Worm (Caenorhabditis elegans) whole organism, L2 larva: ENCODE data around the gene C33H5.1.

Experiments
- C34F6.9 ChIP-seq: fragments of 150-350 bp; optimal IDR thresholded peaks from 2 replicates; lab custom pipeline; 2014; ENCODE audit warnings: missing biosample characterization, missing genetic modification characterization
- F13H6.1 ChIP-seq: sonication (generic microtip); optimal IDR thresholded peaks from 2 replicates; lab custom pipeline; 2016; ENCODE audit warnings: missing genetic modification characterization, missing compliant biosample characterization
- R02D3.7 ChIP-seq: fragments of 150-350 bp; optimal IDR thresholded peaks from 2 replicates; lab custom pipeline; 2014; ENCODE audit warnings: missing biosample characterization, missing genetic modification characterization
- Y55F3AM.14 ChIP-seq: fragments of 200-800 bp; sonication (Bioruptor generic); optimal IDR thresholded peaks from 2 replicates; lab custom pipeline; 2018; ENCODE audit warnings: mild to moderate bottlenecking, missing genetic modification characterization, missing compliant biosample characterization
- ZK546.5 ChIP-seq: sonication (generic microtip); optimal IDR thresholded peaks from 2 replicates; lab custom pipeline; 2017; ENCODE audit warnings: missing biosample characterization, missing genetic modification characterization
- alr-1 ChIP-seq: fragments of 150-350 bp; optimal IDR thresholded peaks from 2 replicates; lab custom pipeline; 2014; ENCODE audit warnings: missing biosample characterization, missing genetic modification characterization
- aly-2 ChIP-seq: fragments of 150-350 bp; optimal IDR thresholded peaks from 2 replicates; lab custom pipeline; 2014; ENCODE audit warnings: missing biosample characterization, missing genetic modification characterization
- ama-1 ChIP-seq: fragments of 150-350 bp; optimal IDR thresholded peaks from 2 replicates; lab custom pipeline; 2018; ENCODE audit warnings: inconsistent platforms
- blmp-1 ChIP-seq: sonication (generic microtip); optimal IDR thresholded peaks from 2 replicates; lab custom pipeline; 2017; ENCODE audit warnings: missing genetic modification characterization, mild to moderate bottlenecking, missing compliant biosample characterization, antibody characterized with exemption, moderate library complexity; ENCODE audit not compliant: insufficient read depth
- ceh-16 ChIP-seq: fragments of 150-350 bp; optimal IDR thresholded peaks from 2 replicates; lab custom pipeline; 2014; ENCODE audit warnings: missing biosample characterization, missing genetic modification characterization
- ceh-82 ChIP-seq: fragments of 150-350 bp; optimal IDR thresholded peaks from 2 replicates; lab custom pipeline; 2014; ENCODE audit warnings: missing biosample characterization, missing genetic modification characterization
- crh-2 ChIP-seq: sonication (generic microtip); optimal IDR thresholded peaks from 2 replicates; lab custom pipeline; 2017; ENCODE audit warnings: missing biosample characterization, missing genetic modification characterization
- dmd-4 ChIP-seq: sonication (generic microtip); optimal IDR thresholded peaks from 2 replicates; lab custom pipeline; 2017; ENCODE audit warnings: missing biosample characterization, missing genetic modification characterization
- egl-27 ChIP-seq: sonication (generic microtip); optimal IDR thresholded peaks from 3 replicates; lab custom pipeline; 2017; ENCODE audit warnings: missing biosample characterization, missing genetic modification reagents, missing genetic modification characterization
- elt-1 ChIP-seq: fragments of 150-350 bp; optimal IDR thresholded peaks from 2 replicates; lab custom pipeline; 2014; ENCODE audit warnings: missing biosample characterization, missing genetic modification characterization
- elt-3 ChIP-seq: sonication (generic microtip); optimal IDR thresholded peaks from 2 replicates; lab custom pipeline; 2017; ENCODE audit warnings: missing biosample characterization, missing genetic modification characterization
- fos-1 ChIP-seq: fragments of 150-350 bp; optimal IDR thresholded peaks from 2 replicates; lab custom pipeline; 2014; ENCODE audit warnings: missing biosample characterization, missing genetic modification characterization
- gmeb-1 ChIP-seq: fragments of 150-350 bp; optimal IDR thresholded peaks from 2 replicates; lab custom pipeline; 2014; ENCODE audit warnings: missing biosample characterization, missing genetic modification characterization
- lin-11 ChIP-seq: fragments of 150-350 bp; sonication (generic microtip); optimal IDR thresholded peaks from 2 replicates; lab custom pipeline; 2014; ENCODE audit warnings: missing biosample characterization, missing genetic modification characterization, inconsistent platforms, mixed read lengths
- lin-13 ChIP-seq: fragments of 150-350 bp; optimal IDR thresholded peaks from 2 replicates; lab custom pipeline; 2014; ENCODE audit warnings: missing biosample characterization, missing genetic modification reagents, missing genetic modification characterization
- lin-39 ChIP-seq: fragments of 150-350 bp; optimal IDR thresholded peaks from 2 replicates; lab custom pipeline; 2014; ENCODE audit warnings: missing biosample characterization, missing genetic modification reagents, missing genetic modification characterization
- lsy-2 ChIP-seq, 2 experiments: fragments of 150-350 bp in 1 of 2; sonication (generic microtip) in 1 of 2; optimal IDR thresholded peaks; 2 replicates each; lab custom pipeline; 2014 to 2017; ENCODE audit warnings: missing biosample characterization in 2 of 2, missing genetic modification characterization in 2 of 2
- mab-5 ChIP-seq: fragments of 150-350 bp; optimal IDR thresholded peaks from 2 replicates; lab custom pipeline; 2014; ENCODE audit warnings: missing biosample characterization, missing genetic modification characterization
- mbf-1 ChIP-seq: sonication (generic microtip); optimal IDR thresholded peaks from 2 replicates; lab custom pipeline; 2017; ENCODE audit warnings: missing biosample characterization, missing genetic modification characterization
- mdl-1 ChIP-seq, 2 experiments: fragments of 150-350 bp in 1 of 2; sonication (generic microtip) in 1 of 2; optimal IDR thresholded peaks; 2 replicates each; lab custom pipeline; 2017; ENCODE audit warnings: missing biosample characterization in 2 of 2, missing genetic modification characterization in 2 of 2
- nhr-11 ChIP-seq: fragments of 150-350 bp; optimal IDR thresholded peaks from 2 replicates; lab custom pipeline; 2014; ENCODE audit warnings: missing biosample characterization, missing genetic modification characterization
- nhr-129 ChIP-seq: fragments of 150-350 bp; optimal IDR thresholded peaks from 2 replicates; lab custom pipeline; 2014; ENCODE audit warnings: missing biosample characterization, missing genetic modification characterization
- nhr-21 ChIP-seq: fragments of 150-350 bp; optimal IDR thresholded peaks from 2 replicates; lab custom pipeline; 2014; ENCODE audit warnings: missing biosample characterization, missing genetic modification characterization
- nhr-237 ChIP-seq: fragments of 150-350 bp; optimal IDR thresholded peaks from 2 replicates; lab custom pipeline; 2014; ENCODE audit warnings: missing biosample characterization, missing genetic modification characterization
- nhr-25 ChIP-seq: fragments of 150-350 bp; sonication (generic microtip); optimal IDR thresholded peaks from 3 replicates; lab custom pipeline; 2014; ENCODE audit warnings: missing biosample characterization, missing genetic modification characterization
- nhr-6 ChIP-seq: fragments of 150-350 bp; optimal IDR thresholded peaks from 2 replicates; lab custom pipeline; 2014; ENCODE audit warnings: missing biosample characterization, missing genetic modification characterization
- nhr-77 ChIP-seq: fragments of 150-350 bp; optimal IDR thresholded peaks from 2 replicates; lab custom pipeline; 2014; ENCODE audit warnings: missing biosample characterization, missing genetic modification characterization
- peb-1 ChIP-seq: fragments of 150-350 bp; optimal IDR thresholded peaks from 2 replicates; lab custom pipeline; 2014; ENCODE audit warnings: missing biosample characterization, missing genetic modification characterization
- sem-4 ChIP-seq: fragments of 150-350 bp; optimal IDR thresholded peaks from 2 replicates; lab custom pipeline; 2014; ENCODE audit warnings: missing biosample characterization, missing genetic modification reagents, missing genetic modification characterization
- skn-1 ChIP-seq: sonication (generic microtip); optimal IDR thresholded peaks from 2 replicates; lab custom pipeline; 2017; ENCODE audit warnings: missing biosample characterization, missing genetic modification characterization
- sma-3 ChIP-seq: sonication (generic microtip); optimal IDR thresholded peaks from 2 replicates; lab custom pipeline; 2016; ENCODE audit warnings: missing genetic modification reagents, missing genetic modification characterization, missing compliant biosample characterization
- sma-9 ChIP-seq, 2 experiments: fragments of 150-350 bp in 1 of 2; sonication (generic microtip) in 1 of 2; optimal IDR thresholded peaks; 2 replicates each; lab custom pipeline; 2014 to 2016; ENCODE audit warnings: missing genetic modification characterization in 2 of 2, mild to moderate bottlenecking in 1 of 2, missing biosample characterization in 1 of 2, missing compliant biosample characterization in 1 of 2, missing genetic modification reagents in 1 of 2, moderate library complexity in 1 of 2
- snpc-4 ChIP-seq: fragments of 150-350 bp; optimal IDR thresholded peaks from 2 replicates; lab custom pipeline; 2014; ENCODE audit warnings: missing biosample characterization, missing genetic modification characterization
- unc-55 ChIP-seq: fragments of 150-350 bp; sonication (generic microtip); optimal IDR thresholded peaks from 3 replicates; lab custom pipeline; 2014; ENCODE audit warnings: missing biosample characterization, missing genetic modification reagents, missing genetic modification characterization
- zag-1 ChIP-seq: fragments of 150-350 bp; optimal IDR thresholded peaks from 2 replicates; lab custom pipeline; 2014; ENCODE audit warnings: missing biosample characterization, missing genetic modification characterization
- ztf-11 ChIP-seq: sonication (generic microtip); optimal IDR thresholded peaks from 2 replicates; lab custom pipeline; 2017; ENCODE audit warnings: missing biosample characterization, missing genetic modification characterization
- ztf-4 ChIP-seq: fragments of 150-350 bp; optimal IDR thresholded peaks from 2 replicates; lab custom pipeline; 2014; ENCODE audit warnings: missing biosample characterization, missing genetic modification characterization

C33H5.1 gene

DNA sequence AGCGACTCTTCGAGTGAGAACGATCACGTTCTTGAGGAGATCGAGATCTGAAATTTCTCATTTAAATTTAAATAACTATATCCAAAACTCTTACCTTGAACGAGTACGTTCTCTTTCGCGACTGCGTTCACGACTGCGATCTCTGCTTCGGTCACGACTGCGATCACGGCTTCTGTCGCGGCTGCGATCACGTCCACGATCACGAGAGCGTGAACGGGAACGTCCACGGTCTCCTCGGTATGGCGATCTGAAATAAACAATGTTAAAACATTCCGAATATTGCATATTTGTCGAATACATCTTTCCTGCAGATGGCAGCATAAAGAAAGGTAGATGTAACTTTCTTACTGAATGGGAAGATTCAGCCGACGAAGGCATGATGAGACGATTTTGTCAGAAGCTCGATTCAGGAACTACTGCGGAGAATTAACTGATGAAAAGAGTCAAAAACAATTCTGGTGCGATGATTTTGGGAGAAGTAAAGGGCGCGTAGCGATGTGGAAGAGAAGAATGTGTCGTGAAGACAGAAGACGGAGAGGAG lies 18.5 kb upstream of the C33H5.1 start:
- no peak for TF ChIP-seq lin-13 (GFP tag; lab: Kevin White, UChicago)
- TF ChIP-seq mbf-1 (tag; lab: Kevin White, UChicago) = no peak
- no peak for TF ChIP-seq sma-3 (GFP tag; lab: Kevin White, UChicago)
- no peak for TF ChIP-seq Y55F3AM.14 (GFP tag; lab: Kevin White, UChicago)
- no peak for TF ChIP-seq ceh-82 (tag; lab: Kevin White, UChicago)
- no peak for TF ChIP-seq fos-1 (tag; lab: Kevin White, UChicago)
- no peak for TF ChIP-seq ZK546.5
- TF ChIP-seq nhr-6 (tag; lab: Kevin White, UChicago) = no peak
- no peak for TF ChIP-seq ztf-11 (tag; lab: Kevin White, UChicago)
- TF ChIP-seq unc-55 (GFP tag; lab: Kevin White, UChicago) = no peak
- no peak for TF ChIP-seq mab-5 (tag; lab: Kevin White, UChicago)
- no peak for TF ChIP-seq peb-1 (tag; lab: Kevin White, UChicago)
- TF ChIP-seq nhr-237 (tag; lab: Kevin White, UChicago) = no peak
- no peak for TF ChIP-seq elt-1 (tag; lab: Kevin White, UChicago)
- no peak for TF ChIP-seq R02D3.7 (tag; lab: Kevin White, UChicago)
- TF ChIP-seq ceh-16 = no peak
- TF ChIP-seq F13H6.1 = no peak

DNA sequence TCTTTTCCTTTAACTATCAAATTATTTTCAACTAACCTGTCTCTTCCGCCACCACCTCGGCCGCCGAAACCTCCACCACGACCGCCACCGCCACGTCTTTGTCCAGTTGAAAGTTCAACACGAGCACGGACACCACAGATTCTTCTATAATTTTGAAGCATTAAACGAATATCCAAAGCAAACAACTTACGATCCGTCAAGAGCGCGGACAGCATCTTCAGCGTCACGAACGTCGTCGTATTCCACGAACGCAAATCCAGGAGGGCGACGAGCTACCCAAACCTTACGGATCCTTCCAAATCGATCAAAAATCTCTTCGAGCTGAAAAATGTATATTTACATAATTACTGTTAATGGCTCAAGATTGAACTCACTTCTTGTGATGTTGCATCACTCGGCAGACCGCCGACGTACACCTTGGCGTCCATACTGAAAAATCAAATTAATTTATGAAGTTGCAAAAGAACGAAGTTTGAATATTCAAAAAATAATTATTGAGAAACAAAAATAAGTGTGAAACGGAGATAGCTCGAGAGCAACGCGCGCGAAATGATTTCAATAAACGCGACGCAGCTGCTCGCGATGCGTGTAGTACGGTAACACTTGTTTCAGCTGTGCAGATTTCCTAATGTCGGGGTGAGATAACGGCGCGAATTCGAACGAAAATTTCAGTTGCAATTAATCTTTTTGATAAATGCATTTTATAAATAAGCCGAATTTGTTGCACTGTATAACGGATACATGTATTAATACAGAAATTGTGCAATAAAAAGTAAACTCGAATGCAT lies 17.7 kb upstream of the C33H5.1 start, which contains the start of gene rsp-6:
Gene rsp-6 (minus strand): TSS at position 429 of the 788 bp plus-strand sequence.
- peak; percentile 91 for TF ChIP-seq crh-2 (tag; lab: Kevin White, UChicago)
- peak; percentile 90 for TF ChIP-seq C34F6.9 (tag; lab: Kevin White, UChicago)
- peak in 1 of 2 experiments; percentile 62 for TF ChIP-seq mdl-1 (tag; optimal IDR thresholded peaks at IDR 0.05; lab: Kevin White, UChicago)
- TF ChIP-seq mab-5 (tag; lab: Kevin White, UChicago) = peak; percentile 88
- peak; percentile 4 for TF ChIP-seq R02D3.7 (tag; lab: Kevin White, UChicago)
- TF ChIP-seq ZK546.5 = peak; percentile 66
- TF ChIP-seq nhr-129 (tag; lab: Kevin White, UChicago) = peak; percentile 95
- peak; percentile 71 for TF ChIP-seq nhr-25 (tag; lab: Kevin White, UChicago)
- TF ChIP-seq aly-2 (tag; lab: Kevin White, UChicago) = no peak
- peak; percentile 88 for TF ChIP-seq gmeb-1 (tag; lab: Kevin White, UChicago)
- peak; percentile 59 for TF ChIP-seq ceh-82 (tag; lab: Kevin White, UChicago)
- peak; percentile 67 for TF ChIP-seq nhr-21 (tag; lab: Kevin White, UChicago)
- TF ChIP-seq snpc-4 (tag; lab: Kevin White, UChicago) = peak; percentile 71
- TF ChIP-seq dmd-4 = no peak
- peak; percentile 66 for TF ChIP-seq skn-1
- peak; percentile 94 for TF ChIP-seq lin-11
- TF ChIP-seq ama-1 (lab: Kevin White, UChicago) = peak; percentile 67
- TF ChIP-seq sma-3 (GFP tag; lab: Kevin White, UChicago) = peak; percentile 82
- TF ChIP-seq alr-1 (tag; lab: Kevin White, UChicago) = peak; percentile 80
- TF ChIP-seq nhr-77 (tag; lab: Kevin White, UChicago) = no peak
- TF ChIP-seq F13H6.1 = peak; percentile 76
- peak; percentile 86 for TF ChIP-seq ztf-4 (tag; lab: Kevin White, UChicago)
- TF ChIP-seq elt-1 (tag; lab: Kevin White, UChicago) = no peak
- peak; percentile 97 for TF ChIP-seq unc-55 (GFP tag; lab: Kevin White, UChicago)
- TF ChIP-seq elt-3 (tag; lab: Kevin White, UChicago) = no peak
- peak; percentile 64 for TF ChIP-seq nhr-6 (tag; lab: Kevin White, UChicago)
- TF ChIP-seq ztf-11 (tag; lab: Kevin White, UChicago) = no peak
- TF ChIP-seq zag-1 (tag; lab: Kevin White, UChicago) = peak; percentile 36
- peak; percentile 18 for TF ChIP-seq egl-27 (tag; lab: Kevin White, UChicago)
- peak; percentile 55 for TF ChIP-seq lin-39 (tag; lab: Kevin White, UChicago)
- no peak for TF ChIP-seq nhr-11 (tag; lab: Kevin White, UChicago)
- TF ChIP-seq ceh-16 = peak; percentile 65
- peak; percentile 14 for TF ChIP-seq blmp-1 (tag; lab: Kevin White, UChicago)
- no peak for TF ChIP-seq mbf-1 (tag; lab: Kevin White, UChicago)
- peak; percentile 48 for TF ChIP-seq sem-4
- TF ChIP-seq fos-1 (tag; lab: Kevin White, UChicago) = peak; percentile 39
- TF ChIP-seq lsy-2 (tag; optimal IDR thresholded peaks at IDR 0.05; lab: Kevin White, UChicago) = peak; percentile 96 to 99
- peak; percentile 74 for TF ChIP-seq sma-9 (GFP tag; optimal IDR thresholded peaks at IDR 0.05; lab: Kevin White, UChicago)
- TF ChIP-seq sma-9 (tag; optimal IDR thresholded peaks at IDR 0.05; lab: Kevin White, UChicago) = no peak
- peak; percentile 93 for TF ChIP-seq lin-13 (GFP tag; lab: Kevin White, UChicago)
